Worm (Caenorhabditis elegans): ENCODE data around the gene ced-4.

The ced-4 gene

DNA sequence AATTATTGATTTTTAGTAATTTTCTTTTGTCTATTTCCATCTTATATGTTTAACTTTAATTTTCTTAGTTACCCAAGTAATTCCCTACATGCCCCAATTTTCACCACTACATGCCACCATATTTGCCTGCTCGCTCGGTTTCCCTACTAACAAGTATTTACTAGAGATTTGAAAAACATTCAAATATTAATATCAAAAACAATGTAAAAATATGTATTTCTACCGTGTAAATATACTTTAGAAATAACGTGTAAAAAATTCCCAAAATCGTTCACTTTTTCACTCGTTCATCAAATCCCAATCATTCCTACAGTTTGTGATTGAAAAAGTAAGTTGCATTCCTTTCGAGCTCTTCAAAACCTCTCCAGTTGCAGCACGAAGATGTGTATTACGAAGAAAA, 25.5 kb upstream of the ced-4 start, which contains the start of gene F26A1.3:
Gene F26A1.3 (plus strand): TSS at position 301 of the 400 bp plus-strand sequence.
- TF ChIP-seq fos-1 (tag; optimal IDR thresholded peaks at IDR 0.05) (no peak), xbp-1 (tag; optimal IDR thresholded peaks at IDR 0.05) (no peak), ces-1 (GFP tag; optimal IDR thresholded peaks at IDR 0.05) (no peak), hpl-2 (GFP tag; optimal IDR thresholded peaks at IDR 0.05) (no peak), C04F5.9 (tag; optimal IDR thresholded peaks at IDR 0.05) (no peak), irx-1 (tag; optimal IDR thresholded peaks at IDR 0.05) (no peak), nhr-11 (tag; optimal IDR thresholded peaks at IDR 0.05) (no peak), swsn-7 (tag; optimal IDR thresholded peaks at IDR 0.05) (no peak), nhr-19 (GFP tag; conservative IDR thresholded peaks at IDR 0.05) (no peak)

DNA sequence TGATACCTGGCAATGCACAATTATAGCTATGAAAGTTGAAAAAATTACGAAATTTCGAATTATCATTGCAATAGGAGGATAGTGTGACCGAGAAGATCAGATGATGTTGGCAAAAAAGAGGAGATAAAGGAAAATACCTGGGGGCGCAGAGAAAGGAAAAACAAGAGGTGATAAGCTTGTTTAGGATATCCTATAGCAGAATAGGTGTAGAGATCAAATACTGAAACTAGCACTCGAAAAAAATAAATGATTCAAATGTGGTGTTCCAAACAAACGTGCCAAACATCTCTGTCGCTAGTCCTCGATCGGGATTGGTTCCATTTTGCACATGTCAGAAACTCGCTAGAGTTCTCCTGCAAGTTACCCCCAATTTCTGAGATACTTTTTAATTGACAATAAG, 22.7 kb upstream of the ced-4 start, which contains the start of gene F26A1.9:
Gene F26A1.9 (minus strand): TSS at position 101 of the 400 bp plus-strand sequence.
- TF ChIP-seq ceh-90 (tag; optimal IDR thresholded peaks at IDR 0.05), result no peak
- no peak for TF ChIP-seq sptf-1 (tag; optimal IDR thresholded peaks at IDR 0.05)
- TF ChIP-seq F16B12.6 (tag; optimal IDR thresholded peaks at IDR 0.05), result no peak
- no peak for TF ChIP-seq grh-1 (GFP tag; IDR thresholded peaks at IDR 0.05)
- TF ChIP-seq fkh-4 (tag; optimal IDR thresholded peaks at IDR 0.05; ENCODE audit: borderline replicate concordance), result no peak
- TF ChIP-seq irx-1 (tag; optimal IDR thresholded peaks at IDR 0.05), result no peak
- TF ChIP-seq hlh-17 (GFP tag; optimal IDR thresholded peaks at IDR 0.05; ENCODE audit: borderline replicate concordance), result no peak
- no peak for TF ChIP-seq nhr-237 (tag; optimal IDR thresholded peaks at IDR 0.05)
- no peak for TF ChIP-seq sox-4 (tag; optimal IDR thresholded peaks at IDR 0.05)
- no peak for TF ChIP-seq lin-13 (GFP tag; optimal IDR thresholded peaks at IDR 0.05)
- no peak for TF ChIP-seq pqm-1 (tag; optimal IDR thresholded peaks at IDR 0.05)
- no peak for TF ChIP-seq ama-1 (optimal IDR thresholded peaks at IDR 0.05)
- TF ChIP-seq zag-1 (tag; optimal IDR thresholded peaks at IDR 0.05), result no peak
- no peak for TF ChIP-seq lir-3 (tag; optimal IDR thresholded peaks at IDR 0.05; ENCODE audit: poor library complexity)
- TF ChIP-seq pax-3 (tag; optimal IDR thresholded peaks at IDR 0.05), result no peak
- no peak for TF ChIP-seq nhr-85 (tag)
- TF ChIP-seq fkh-10 (GFP tag; optimal IDR thresholded peaks at IDR 0.05), result no peak
- TF ChIP-seq ceh-82 (tag; optimal IDR thresholded peaks at IDR 0.05), result no peak

- no peak for TF ChIP-seq nhr-11 (tag; optimal IDR thresholded peaks at IDR 0.05)
- no peak for TF ChIP-seq zag-1 (tag; optimal IDR thresholded peaks at IDR 0.05)
- no peak for TF ChIP-seq unc-62 (GFP tag; optimal IDR thresholded peaks at IDR 0.05)
- no peak for TF ChIP-seq efl-1 (optimal IDR thresholded peaks at IDR 0.05)
- TF ChIP-seq efl-1 (GFP tag; optimal IDR thresholded peaks at IDR 0.05 in 1 of 2), result no peak
- no peak for TF ChIP-seq mab-9 (GFP tag; IDR thresholded peaks at IDR 0.05)
These were observed 21.9 kb upstream of the ced-4 start, which contains the start of gene nspd-9 for ce11 chrIII:4830207-4830606. Gene nspd-9, minus strand, starts transcription at chrIII:4830307.

ce11 chrIII:4837429-4837828, 14.7 kb upstream of the ced-4 start, which contains the start of the genes acbp-7 and F26A1.19:
Gene acbp-7, plus strand, starts transcription at chrIII:4837729.
Gene F26A1.19, plus strand, starts transcription at chrIII:4837731.
- TF ChIP-seq lsy-2 (tag; optimal IDR thresholded peaks at IDR 0.05) (no peak), grh-1 (GFP tag; IDR thresholded peaks at IDR 0.05) (no peak), hlh-17 (GFP tag; optimal IDR thresholded peaks at IDR 0.05; ENCODE audit: borderline replicate concordance) (no peak)

- no peak for TF ChIP-seq nhr-47 (tag; optimal IDR thresholded peaks at IDR 0.05)
- no peak for TF ChIP-seq tbx-2 (tag; optimal IDR thresholded peaks at IDR 0.05)
- TF ChIP-seq fkh-10 (GFP tag; optimal IDR thresholded peaks at IDR 0.05), result no peak
- no peak for TF ChIP-seq lin-39 (tag; optimal IDR thresholded peaks at IDR 0.05)
- no peak for TF ChIP-seq nhr-28 (tag; optimal IDR thresholded peaks at IDR 0.05)
- TF ChIP-seq nhr-77 (tag; optimal IDR thresholded peaks at IDR 0.05), result no peak
- TF ChIP-seq elt-3 (tag; optimal IDR thresholded peaks at IDR 0.05), result no peak
- TF ChIP-seq Y116A8C.19 (tag; optimal IDR thresholded peaks at IDR 0.05; ENCODE audit: borderline replicate concordance), result no peak
These were observed 10.0 kb upstream of the ced-4 start, which contains the start of gene clec-156 for ce11 chrIII:4842173-4842572. Gene clec-156, minus strand, starts transcription at chrIII:4842273.
